Fruit fly (Drosophila melanogaster): ENCODE data around the gene Duox.

Duox gene

DNA sequence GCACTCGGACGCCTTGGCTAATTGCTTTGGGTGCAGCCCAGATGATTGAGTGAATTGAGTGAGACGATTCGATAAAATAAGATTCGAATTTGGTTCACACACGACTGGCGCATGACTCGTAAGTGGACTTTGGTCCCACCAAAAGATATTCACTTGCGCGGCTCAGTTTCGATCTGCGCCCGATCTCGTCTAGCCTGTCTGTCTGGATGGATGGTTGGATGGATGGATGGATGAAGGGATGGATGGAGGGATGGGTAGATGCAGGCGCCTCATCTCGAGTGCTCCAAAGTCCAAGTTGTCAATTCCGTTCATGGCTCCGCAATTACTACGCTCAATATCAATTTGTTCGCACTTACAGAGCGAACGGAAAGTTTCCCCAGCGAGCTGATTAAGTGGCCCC, 27.5 kb downstream of the Duox start:
- no peak for TF ChIP-seq ovo (GFP tag; optimal IDR thresholded peaks at IDR 0.05)
- no peak for TF ChIP-seq pad (GFP tag; optimal IDR thresholded peaks at IDR 0.05)
- TF ChIP-seq CG11617 (GFP tag; optimal IDR thresholded peaks at IDR 0.05), result no peak
- no peak for TF ChIP-seq CG33017 (tag; optimal IDR thresholded peaks at IDR 0.05)
- TF ChIP-seq CG7101 (tag; optimal IDR thresholded peaks at IDR 0.05), result no peak
- TF ChIP-seq Crg-1 (GFP tag; optimal IDR thresholded peaks at IDR 0.05), result no peak
- no peak for TF ChIP-seq CG1620 (GFP tag; optimal IDR thresholded peaks at IDR 0.05)

- TF ChIP-seq CG11617 (GFP tag; optimal IDR thresholded peaks at IDR 0.05) (no peak), cnc (optimal IDR thresholded peaks at IDR 0.05) (no peak), Crg-1 (GFP tag; optimal IDR thresholded peaks at IDR 0.05) (no peak), tj (GFP tag; optimal IDR thresholded peaks at IDR 0.05) (no peak), toe (GFP tag; optimal IDR thresholded peaks at IDR 0.05) (no peak), CG7045 (GFP tag; optimal IDR thresholded peaks at IDR 0.05) (no peak), CG7101 (tag; optimal IDR thresholded peaks at IDR 0.05) (no peak), bab1 (GFP tag; optimal IDR thresholded peaks at IDR 0.05) (no peak), CG33017 (tag; optimal IDR thresholded peaks at IDR 0.05) (no peak), CG14711 (tag; optimal IDR thresholded peaks at IDR 0.05) (no peak), pad (GFP tag; optimal IDR thresholded peaks at IDR 0.05) (no peak), CG5204 (GFP tag; optimal IDR thresholded peaks at IDR 0.05) (no peak), CG12768 (GFP tag; optimal IDR thresholded peaks at IDR 0.05) (no peak), ovo (GFP tag; optimal IDR thresholded peaks at IDR 0.05) (no peak), cic (GFP tag; optimal IDR thresholded peaks at IDR 0.05) (no peak), kay (GFP tag; ENCODE audit: borderline replicate concordance) (no peak), CG1620 (GFP tag; optimal IDR thresholded peaks at IDR 0.05) (no peak), Hr96 (GFP tag; optimal IDR thresholded peaks at IDR 0.05) (no peak), Clk (GFP tag; optimal IDR thresholded peaks at IDR 0.05) (no peak)
Measured at dm6 chr2L:2800956-2801776, 28.9 kb downstream of the Duox start.

dm6 chr2L:2799909-2800478, 30.1 kb downstream of the Duox start, which contains the start of gene Syt1:
Gene Syt1, minus strand, starts transcription at chr2L:2799979.
- TF ChIP-seq Hr96 (GFP tag; optimal IDR thresholded peaks at IDR 0.05) (no peak), CG1620 (GFP tag; optimal IDR thresholded peaks at IDR 0.05) (no peak), pad (GFP tag; optimal IDR thresholded peaks at IDR 0.05) (peak; percentile 91), cic (GFP tag; optimal IDR thresholded peaks at IDR 0.05) (no peak), CG11617 (GFP tag; optimal IDR thresholded peaks at IDR 0.05) (no peak)

dm6 chr2L:2797186-2797585, 32.9 kb downstream of the Duox start:
- no peak for TF ChIP-seq CG12768 (GFP tag; optimal IDR thresholded peaks at IDR 0.05)
- TF ChIP-seq kay (GFP tag; ENCODE audit: borderline replicate concordance), result no peak

DNA sequence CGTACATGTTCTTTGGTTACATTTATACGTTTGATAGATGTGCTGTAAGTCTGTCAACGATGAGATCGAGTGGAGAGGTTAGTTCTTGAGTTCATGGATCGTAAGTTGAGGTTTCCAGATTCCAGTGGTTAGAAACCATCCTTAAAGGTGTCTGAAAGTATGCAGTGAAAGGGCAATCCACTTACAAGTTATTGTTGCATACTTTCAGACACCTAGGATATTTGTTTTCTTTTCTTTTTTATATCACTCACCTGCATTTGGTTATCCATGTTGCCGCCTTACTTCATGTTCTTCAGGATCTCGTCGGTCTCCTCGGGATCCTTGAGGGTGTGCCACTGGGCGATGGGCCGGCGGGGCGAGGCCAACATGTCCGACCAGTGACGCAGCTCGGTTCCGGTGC, 47.3 kb downstream of the Duox start:
- TF ChIP-seq Clk (GFP tag; optimal IDR thresholded peaks at IDR 0.05), result no peak
- TF ChIP-seq ovo (GFP tag; optimal IDR thresholded peaks at IDR 0.05), result no peak
- TF ChIP-seq CG7101 (tag; optimal IDR thresholded peaks at IDR 0.05), result no peak
- TF ChIP-seq cic (GFP tag; optimal IDR thresholded peaks at IDR 0.05), result no peak
- no peak for TF ChIP-seq Hr96 (GFP tag; optimal IDR thresholded peaks at IDR 0.05)
- no peak for TF ChIP-seq CG5204 (GFP tag; optimal IDR thresholded peaks at IDR 0.05)
- no peak for TF ChIP-seq pad (GFP tag; optimal IDR thresholded peaks at IDR 0.05)
- TF ChIP-seq CG11617 (GFP tag; optimal IDR thresholded peaks at IDR 0.05), result no peak
- TF ChIP-seq CG1620 (GFP tag; optimal IDR thresholded peaks at IDR 0.05), result no peak

- TF ChIP-seq Mnt (GFP tag; optimal IDR thresholded peaks at IDR 0.05) (no peak), CG14711 (tag; optimal IDR thresholded peaks at IDR 0.05) (no peak), CG7045 (GFP tag; optimal IDR thresholded peaks at IDR 0.05) (no peak), bab1 (GFP tag; optimal IDR thresholded peaks at IDR 0.05) (no peak), tj (GFP tag; optimal IDR thresholded peaks at IDR 0.05) (no peak), CG33017 (tag; optimal IDR thresholded peaks at IDR 0.05) (no peak), CG7101 (tag; optimal IDR thresholded peaks at IDR 0.05) (no peak), CG11617 (GFP tag; optimal IDR thresholded peaks at IDR 0.05) (no peak), ovo (GFP tag; optimal IDR thresholded peaks at IDR 0.05) (no peak), cic (GFP tag; optimal IDR thresholded peaks at IDR 0.05) (no peak), CG5204 (GFP tag; optimal IDR thresholded peaks at IDR 0.05) (no peak)
Measured at dm6 chr2L:2771676-2772075, 58.4 kb downstream of the Duox start, which contains the start of gene CG15399. Gene CG15399, minus strand, starts transcription at chr2L:2771776.

DNA sequence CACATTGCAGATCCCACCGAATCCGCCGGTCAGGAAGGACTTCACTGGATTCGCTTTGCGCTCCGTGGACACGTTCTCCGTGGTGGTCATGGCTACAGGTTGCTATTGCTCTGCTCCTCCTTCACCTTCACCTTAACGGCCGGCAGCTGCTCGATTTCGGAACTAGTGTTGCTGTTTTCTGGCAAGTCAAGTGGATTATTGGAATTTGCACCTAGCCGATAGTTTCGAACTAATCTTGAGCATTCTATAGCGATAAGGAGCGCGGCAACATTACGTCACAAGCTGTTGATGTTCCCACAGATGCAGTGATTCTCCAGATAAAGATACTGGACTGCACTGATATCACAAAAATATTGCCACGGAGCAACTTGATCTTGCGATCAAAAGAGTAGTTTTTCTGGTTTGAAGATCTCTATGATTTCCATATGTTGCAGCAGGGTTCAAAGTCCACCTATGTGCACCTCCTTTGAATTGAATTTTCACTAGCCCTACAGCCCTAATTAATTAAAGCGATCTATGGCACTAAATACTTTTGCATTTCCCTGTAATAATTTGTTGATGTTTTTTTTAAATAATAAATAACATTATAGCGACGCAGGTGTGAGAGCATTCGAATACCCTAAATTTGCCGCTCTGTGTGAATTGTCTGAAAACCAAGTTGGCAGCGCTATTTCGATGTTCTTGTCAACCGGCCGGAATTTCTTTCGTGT, 60.4 kb downstream of the Duox start, which contains the start of the genes colt and HINT1:
colt (minus strand) TSS at position 594 of the 710 bp plus-strand sequence.
HINT1 (plus strand) TSS at position 660 of the 710 bp plus-strand sequence.
- TF ChIP-seq CG14711 (tag; optimal IDR thresholded peaks at IDR 0.05), result peak; percentile 52
- peak; percentile 56 for TF ChIP-seq CG7045 (GFP tag; optimal IDR thresholded peaks at IDR 0.05)
- peak; percentile 77 for TF ChIP-seq CG11617 (GFP tag; optimal IDR thresholded peaks at IDR 0.05)
- peak; percentile 92 for TF ChIP-seq CG12768 (GFP tag; optimal IDR thresholded peaks at IDR 0.05)
- TF ChIP-seq cnc (optimal IDR thresholded peaks at IDR 0.05), result no peak
- peak; percentile 23 for TF ChIP-seq CG1620 (GFP tag; optimal IDR thresholded peaks at IDR 0.05)
- peak; percentile 10 for TF ChIP-seq bab1 (GFP tag; optimal IDR thresholded peaks at IDR 0.05)
- TF ChIP-seq Crg-1 (GFP tag; optimal IDR thresholded peaks at IDR 0.05), result no peak
- TF ChIP-seq Clk (GFP tag; optimal IDR thresholded peaks at IDR 0.05), result peak; percentile 56
- peak; percentile 59 for TF ChIP-seq cic (GFP tag; optimal IDR thresholded peaks at IDR 0.05)
- TF ChIP-seq tj (GFP tag; optimal IDR thresholded peaks at IDR 0.05), result peak; percentile 61
- TF ChIP-seq kay (GFP tag; ENCODE audit: borderline replicate concordance), result no peak
- TF ChIP-seq pad (GFP tag; optimal IDR thresholded peaks at IDR 0.05), result peak; percentile 15
- TF ChIP-seq Mnt (GFP tag; optimal IDR thresholded peaks at IDR 0.05), result peak; percentile 50
- TF ChIP-seq Hr96 (GFP tag; optimal IDR thresholded peaks at IDR 0.05), result peak; percentile 76
- peak; percentile 20 for TF ChIP-seq ovo (GFP tag; optimal IDR thresholded peaks at IDR 0.05)
- peak; percentile 83 for TF ChIP-seq toe (GFP tag; optimal IDR thresholded peaks at IDR 0.05)
- peak; percentile 40 for TF ChIP-seq CG7101 (tag; optimal IDR thresholded peaks at IDR 0.05)
- TF ChIP-seq CG33017 (tag; optimal IDR thresholded peaks at IDR 0.05), result peak; percentile 27
- TF ChIP-seq CG5204 (GFP tag; optimal IDR thresholded peaks at IDR 0.05), result no peak
